Worm (Caenorhabditis elegans) whole organism, midembryonic: ENCODE measurements around the gene rac-2.

ENCODE experiments used
- T22C8.4 ChIP-seq: fragments of 200-800 bp; sonication (Bioruptor generic); IDR thresholded peaks from 2 replicates; pipeline ENCODE4 v1.3.6; 2022; ENCODE audit warnings: missing genetic modification characterization, missing compliant biosample characterization
- cog-1 ChIP-seq: sonication (generic microtip); optimal IDR thresholded peaks from 2 replicates; lab custom pipeline; 2016; ENCODE audit warnings: missing genetic modification characterization, missing compliant biosample characterization
- flt-1 ChIP-seq: fragments of 200-800 bp; sonication (Bioruptor generic); IDR thresholded peaks from 2 replicates; pipeline ENCODE4 v1.3.6; 2022; ENCODE audit warnings: missing genetic modification characterization, missing compliant biosample characterization
- klf-2 ChIP-seq: fragments of 200-800 bp; sonication (Bioruptor generic); conservative IDR thresholded peaks from 2 replicates; pipeline ENCODE4 v1.3.6; 2022; ENCODE audit warnings: missing genetic modification reagents, missing genetic modification characterization, missing compliant biosample characterization
- med-1 ChIP-seq: sonication (generic microtip); optimal IDR thresholded peaks from 2 replicates; lab custom pipeline; 2017; ENCODE audit warnings: missing genetic modification characterization, mild to moderate bottlenecking, missing compliant biosample characterization, antibody characterized with exemption, missing genetic modification reagents; ENCODE audit not compliant: insufficient read depth
- ref-1 ChIP-seq: fragments of 200-800 bp; sonication (Bioruptor generic); conservative IDR thresholded peaks from 2 replicates; pipeline ENCODE4 v1.3.6; 2022; ENCODE audit warnings: missing genetic modification reagents, missing genetic modification characterization, missing compliant biosample characterization
- tab-1 ChIP-seq: fragments of 200-800 bp; sonication (Bioruptor generic); IDR thresholded peaks from 2 replicates; pipeline ENCODE4 v1.3.6; 2022; ENCODE audit warnings: missing genetic modification characterization, missing compliant biosample characterization
- ztf-23 ChIP-seq: fragments of 200-800 bp; sonication (Bioruptor generic); IDR thresholded peaks from 2 replicates; pipeline ENCODE4 v1.3.6; 2022; ENCODE audit warnings: missing genetic modification reagents, missing genetic modification characterization, missing compliant biosample characterization
- ztf-29 ChIP-seq: fragments of 200-800 bp; sonication (Bioruptor generic); IDR thresholded peaks from 2 replicates; pipeline ENCODE4 v1.3.6; 2022; ENCODE audit warnings: missing genetic modification reagents, missing genetic modification characterization, missing compliant biosample characterization

ce11 chrIV:16336721-16337120 is 28.7 kb downstream of the rac-2 start, which contains the start of gene C35D6.13:
- TF ChIP-seq klf-2 (GFP tag; lab: Robert Waterston, UW) (no peak), ztf-23 (GFP tag; lab: Robert Waterston, UW) (no peak), med-1 (GFP tag; lab: Kevin White, UChicago) (no peak), ztf-29 (no peak), cog-1 (tag; lab: Kevin White, UChicago) (no peak), tab-1 (GFP tag; lab: Robert Waterston, UW) (no peak), flt-1 (GFP tag; lab: Robert Waterston, UW) (no peak), ref-1 (GFP tag; lab: Robert Waterston, UW) (no peak), T22C8.4 (GFP tag; lab: Robert Waterston, UW) (no peak)
